Worm (Caenorhabditis elegans) whole organism, L2 larva: ENCODE results near the gene D2024.4.

ENCODE experiments used
- ama-1 ChIP-seq: fragments of 150-350 bp; optimal IDR thresholded peaks from 2 replicates; lab custom pipeline; 2018; ENCODE audit warnings: inconsistent platforms
- lin-11 ChIP-seq: fragments of 150-350 bp; sonication (generic microtip); optimal IDR thresholded peaks from 2 replicates; lab custom pipeline; 2014; ENCODE audit warnings: missing biosample characterization, missing genetic modification characterization, inconsistent platforms, mixed read lengths
- lin-13 ChIP-seq: fragments of 150-350 bp; optimal IDR thresholded peaks from 2 replicates; lab custom pipeline; 2014; ENCODE audit warnings: missing biosample characterization, missing genetic modification reagents, missing genetic modification characterization
- nhr-12 ChIP-seq: fragments of 150-350 bp; optimal IDR thresholded peaks from 2 replicates; lab custom pipeline; 2014; ENCODE audit warnings: missing biosample characterization, missing genetic modification characterization
- unc-55 ChIP-seq: fragments of 150-350 bp; sonication (generic microtip); optimal IDR thresholded peaks from 3 replicates; lab custom pipeline; 2014; ENCODE audit warnings: missing biosample characterization, missing genetic modification reagents, missing genetic modification characterization
- unc-62 ChIP-seq: fragments of 150-350 bp; optimal IDR thresholded peaks from 2 replicates; lab custom pipeline; 2014; ENCODE audit warnings: missing biosample characterization, missing genetic modification reagents, missing genetic modification characterization

DNA sequence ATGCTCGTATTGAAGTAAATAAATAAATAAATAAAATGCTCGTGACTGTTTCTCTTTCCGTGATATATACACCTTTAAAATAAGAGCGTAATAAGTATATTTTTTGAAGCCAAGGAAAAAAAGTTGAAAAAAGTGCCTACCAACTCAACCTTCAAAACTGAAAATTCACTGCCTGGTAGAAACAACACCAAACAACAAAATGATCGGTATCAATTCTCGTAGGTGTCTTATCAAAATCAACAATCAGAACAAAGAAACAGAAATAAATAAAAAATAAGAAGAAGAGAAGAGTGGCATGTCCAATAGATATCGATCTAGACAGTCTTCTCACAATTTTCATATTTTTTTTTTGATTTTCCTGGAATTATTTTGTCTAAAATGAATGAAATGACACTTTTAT, 12.9 kb downstream of the D2024.4 start, which contains the start of gene afmd-1:
- TF ChIP-seq lin-13 (GFP tag; lab: Kevin White, UChicago) (no peak), lin-11 (tag; lab: Kevin White, UChicago) (no peak), nhr-12 (tag; lab: Kevin White, UChicago) (no peak), ama-1 (lab: Kevin White, UChicago) (no peak), unc-55 (GFP tag; lab: Kevin White, UChicago) (no peak), unc-62 (no peak)
